Fruit fly (Drosophila melanogaster) whole organism, embryonic: ENCODE results near the gene CG43675.

Experiments
- Aef1 ChIP-seq: fragments of 200-800 bp; sonication (Bioruptor generic); IDR thresholded peaks from 3 replicates; pipeline ENCODE4 v1.3.6; 2022; ENCODE audit warnings: missing biosample characterization, missing genetic modification characterization
- Atf3 ChIP-seq: fragments of 200-800 bp; sonication (Bioruptor generic); optimal IDR thresholded peaks from 3 replicates; lab custom pipeline; 2016; ENCODE audit warnings: missing biosample characterization, missing genetic modification characterization
- B-H1 ChIP-seq: fragments of 200-800 bp; sonication (Bioruptor generic); IDR thresholded peaks from 3 replicates; pipeline ENCODE4 v1.3.6; 2022; ENCODE audit warnings: missing biosample characterization, missing genetic modification characterization
- CG10462 ChIP-seq: fragments of 200-800 bp; sonication (Bioruptor generic); optimal IDR thresholded peaks from 2 replicates; lab custom pipeline; 2016; ENCODE audit warnings: missing biosample characterization, missing genetic modification characterization
- CG12104 ChIP-seq: fragments of 200-800 bp; sonication (Bioruptor generic); optimal IDR thresholded peaks from 3 replicates; lab custom pipeline; 2016; ENCODE audit warnings: missing biosample characterization, missing genetic modification characterization
- CG12219 ChIP-seq: fragments of 200-800 bp; sonication (Bioruptor generic); optimal IDR thresholded peaks from 3 replicates; lab custom pipeline; 2018; ENCODE audit warnings: missing biosample characterization, mild to moderate bottlenecking, missing genetic modification characterization
- CG14965 ChIP-seq: fragments of 200-800 bp; sonication (Bioruptor generic); optimal IDR thresholded peaks from 2 replicates; lab custom pipeline; 2016; ENCODE audit warnings: missing biosample characterization, missing genetic modification characterization, borderline replicate concordance
- CG15269 ChIP-seq: fragments of 200-800 bp; sonication (Bioruptor generic); optimal IDR thresholded peaks from 2 replicates; lab custom pipeline; 2018; ENCODE audit warnings: missing biosample characterization, mild to moderate bottlenecking, missing genetic modification characterization, moderate library complexity
- CG15601 ChIP-seq: fragments of 200-800 bp; sonication (Bioruptor generic); optimal IDR thresholded peaks from 3 replicates; lab custom pipeline; 2019; ENCODE audit warnings: missing biosample characterization, mild to moderate bottlenecking, missing genetic modification characterization, moderate library complexity
- CG16813 ChIP-seq: fragments of 200-800 bp; sonication (Bioruptor generic); IDR thresholded peaks from 3 replicates; pipeline ENCODE4 v1.3.6; 2022; ENCODE audit warnings: missing biosample characterization, missing genetic modification characterization; ENCODE audit not compliant: partially characterized antibody
- CG17802 ChIP-seq: fragments of 200-800 bp; sonication (Bioruptor generic); optimal IDR thresholded peaks from 2 replicates; lab custom pipeline; 2018; ENCODE audit warnings: missing biosample characterization, mild to moderate bottlenecking, missing genetic modification characterization, moderate library complexity
- CG18262 ChIP-seq: fragments of 200-800 bp; optimal IDR thresholded peaks from 3 replicates; lab custom pipeline; 2019; ENCODE audit warnings: missing biosample characterization, mild to moderate bottlenecking, missing genetic modification characterization, moderate library complexity
- CG18476 ChIP-seq: fragments of 200-800 bp; sonication (Bioruptor generic); optimal IDR thresholded peaks from 2 replicates; lab custom pipeline; 2016; ENCODE audit warnings: missing biosample characterization, mild to moderate bottlenecking, missing genetic modification characterization
- CG31388 ChIP-seq: fragments of 200-800 bp; sonication (Bioruptor generic); optimal IDR thresholded peaks from 2 replicates; lab custom pipeline; 2016; ENCODE audit warnings: missing biosample characterization, missing genetic modification characterization
- CG32772 ChIP-seq: fragments of 200-800 bp; sonication (Bioruptor generic); IDR thresholded peaks from 2 replicates; pipeline ENCODE4 v1.3.6; 2022; ENCODE audit warnings: missing biosample characterization, missing genetic modification characterization
- CG3281 ChIP-seq: fragments of 200-800 bp; sonication (Bioruptor generic); optimal IDR thresholded peaks from 3 replicates; lab custom pipeline; 2017; ENCODE audit warnings: missing biosample characterization, mild to moderate bottlenecking, missing genetic modification characterization
- CG42726 ChIP-seq: fragments of 200-800 bp; sonication (Bioruptor generic); IDR thresholded peaks from 2 replicates; pipeline ENCODE4 v1.3.6; 2022; ENCODE audit warnings: missing biosample characterization, missing genetic modification characterization; ENCODE audit not compliant: partially characterized antibody
- CG4328 ChIP-seq: fragments of 200-800 bp; sonication (Bioruptor generic); optimal IDR thresholded peaks from 3 replicates; lab custom pipeline; 2017; ENCODE audit warnings: missing biosample characterization, missing genetic modification reagents, missing genetic modification characterization
- CG4360 ChIP-seq: fragments of 200-800 bp; sonication (Bioruptor generic); IDR thresholded peaks from 2 replicates; pipeline ENCODE4 v1.3.6; 2022; ENCODE audit warnings: missing biosample characterization, missing genetic modification characterization
- CG4617 ChIP-seq: fragments of 200-800 bp; sonication (Bioruptor generic); optimal IDR thresholded peaks from 3 replicates; lab custom pipeline; 2016; ENCODE audit warnings: missing biosample characterization, missing genetic modification characterization, borderline replicate concordance
- CG6175 ChIP-seq: fragments of 200-800 bp; sonication (Bioruptor generic); IDR thresholded peaks from 3 replicates; pipeline ENCODE4 v1.3.6; 2022; ENCODE audit warnings: missing biosample characterization, missing genetic modification characterization
- CG8478 ChIP-seq: fragments of >200 bp; optimal IDR thresholded peaks from 2 replicates; lab custom pipeline; 2018
- CkIIα-i1 ChIP-seq: fragments of 200-800 bp; sonication (Bioruptor generic); IDR thresholded peaks from 2 replicates; pipeline ENCODE4 v1.3.6; 2022; ENCODE audit warnings: missing biosample characterization, missing genetic modification characterization
- Dek ChIP-seq: fragments of 200-800 bp; sonication (Bioruptor generic); optimal IDR thresholded peaks from 3 replicates; lab custom pipeline; 2019; ENCODE audit warnings: missing biosample characterization, mild to moderate bottlenecking, missing genetic modification characterization, moderate library complexity
- Dref ChIP-seq: fragments of 200-800 bp; sonication (Bioruptor generic); IDR thresholded peaks from 2 replicates; pipeline ENCODE4 v1.3.6; 2022; ENCODE audit warnings: missing biosample characterization, missing genetic modification characterization
- ERR ChIP-seq: fragments of 200-800 bp; sonication (Bioruptor generic); optimal IDR thresholded peaks from 2 replicates; lab custom pipeline; 2016; ENCODE audit warnings: missing biosample characterization, missing genetic modification characterization
- Elba2 ChIP-seq: fragments of 200-800 bp; sonication (Bioruptor generic); optimal IDR thresholded peaks from 3 replicates; lab custom pipeline; 2016; ENCODE audit warnings: missing biosample characterization, missing genetic modification characterization
- Hmr ChIP-seq: fragments of 200-800 bp; sonication (Bioruptor generic); optimal IDR thresholded peaks from 3 replicates; lab custom pipeline; 2017; ENCODE audit warnings: mild to moderate bottlenecking, missing biosample characterization, missing genetic modification reagents, missing genetic modification characterization
- Hmx ChIP-seq: fragments of 200-800 bp; sonication (Bioruptor generic); optimal IDR thresholded peaks from 2 replicates; lab custom pipeline; 2016; ENCODE audit warnings: missing biosample characterization, missing genetic modification characterization
- MTF-1 ChIP-seq: fragments of 200-800 bp; sonication (Bioruptor generic); optimal IDR thresholded peaks from 2 replicates; lab custom pipeline; 2018; ENCODE audit warnings: missing biosample characterization, mild to moderate bottlenecking, missing genetic modification characterization, borderline replicate concordance
- Sox100B ChIP-seq: fragments of 200-800 bp; sonication (Bioruptor generic); optimal IDR thresholded peaks from 3 replicates; lab custom pipeline; 2018; ENCODE audit warnings: missing biosample characterization, mild to moderate bottlenecking, missing genetic modification characterization
- Trl ChIP-seq, 3 experiments: fragments of >200 bp in 2 of 3; fragments of 200-800 bp in 1 of 3; sonication (Bioruptor generic) in 1 of 3; optimal IDR thresholded peaks; 2 replicates in 1 of 3; 3 replicates in 2 of 3; lab custom pipeline; 2016 to 2017; ENCODE audit warnings: missing biosample characterization in 1 of 3, missing genetic modification characterization in 1 of 3
- ac ChIP-seq: fragments of 200-800 bp; sonication (Bioruptor generic); optimal IDR thresholded peaks from 3 replicates; lab custom pipeline; 2017; ENCODE audit warnings: missing biosample characterization, mild to moderate bottlenecking, missing genetic modification characterization
- bcd ChIP-seq: fragments of 200-800 bp; sonication (Bioruptor generic); optimal IDR thresholded peaks from 2 replicates; lab custom pipeline; 2017; ENCODE audit warnings: missing biosample characterization, mild to moderate bottlenecking, missing genetic modification characterization
- danr ChIP-seq: fragments of 200-800 bp; sonication (Bioruptor generic); IDR thresholded peaks from 2 replicates; pipeline ENCODE4 v1.3.6; 2022; ENCODE audit warnings: missing biosample characterization, missing genetic modification characterization
- dpn ChIP-seq, 2 experiments: fragments of 200-800 bp; sonication (Bioruptor generic); optimal IDR thresholded peaks; 3 replicates each; lab custom pipeline; 2016; ENCODE audit warnings: missing biosample characterization in 2 of 2, missing genetic modification characterization in 2 of 2
- gcm ChIP-seq: fragments of 200-800 bp; sonication (Bioruptor generic); optimal IDR thresholded peaks from 2 replicates; lab custom pipeline; 2019; ENCODE audit warnings: missing biosample characterization, mild to moderate bottlenecking, missing genetic modification characterization, moderate library complexity
- grau ChIP-seq: fragments of 200-800 bp; optimal IDR thresholded peaks from 3 replicates; lab custom pipeline; 2019; ENCODE audit warnings: missing biosample characterization, mild to moderate bottlenecking, missing genetic modification characterization, moderate library complexity
- ind ChIP-seq: fragments of 200-800 bp; sonication (Bioruptor generic); optimal IDR thresholded peaks from 3 replicates; lab custom pipeline; 2016; ENCODE audit warnings: missing biosample characterization, missing genetic modification characterization
- nerfin-2 ChIP-seq: fragments of 200-800 bp; sonication (Bioruptor generic); IDR thresholded peaks from 2 replicates; pipeline ENCODE4 v1.3.6; 2022; ENCODE audit warnings: missing biosample characterization, missing genetic modification characterization; ENCODE audit not compliant: partially characterized antibody
- pan ChIP-seq, 4 experiments: fragments of >200 bp in 3 of 4; fragments of 200-800 bp in 1 of 4; sonication (Bioruptor generic) in 1 of 4; optimal IDR thresholded peaks in 3 of 4; IDR thresholded peaks in 1 of 4; 2 replicates each; pipeline versions ENCODE4 v1.3.6 to Lab custom; 2017 to 2022; ENCODE audit warnings: missing biosample characterization in 2 of 4, missing genetic modification characterization in 2 of 4, mixed read lengths in 1 of 4
- pros ChIP-seq: fragments of 200-800 bp; sonication (Bioruptor generic); optimal IDR thresholded peaks from 3 replicates; lab custom pipeline; 2019; ENCODE audit warnings: missing biosample characterization, mild to moderate bottlenecking, missing genetic modification characterization, moderate library complexity
- scrt ChIP-seq: fragments of 200-800 bp; sonication (Bioruptor generic); optimal IDR thresholded peaks from 2 replicates; lab custom pipeline; 2018; ENCODE audit warnings: missing biosample characterization, mild to moderate bottlenecking, missing genetic modification characterization, moderate library complexity
- sens-2 ChIP-seq: fragments of 200-800 bp; sonication (Bioruptor generic); IDR thresholded peaks from 2 replicates; pipeline ENCODE4 v1.3.6; 2022; ENCODE audit warnings: missing biosample characterization, missing genetic modification characterization
- sim ChIP-seq: fragments of 200-800 bp; sonication (Bioruptor generic); IDR thresholded peaks from 2 replicates; pipeline ENCODE4 v1.3.6; 2022; ENCODE audit warnings: missing biosample characterization, missing genetic modification characterization
- sob ChIP-seq: fragments of 200-800 bp; sonication (Bioruptor generic); IDR thresholded peaks from 2 replicates; pipeline ENCODE4 v1.3.6; 2022; ENCODE audit warnings: missing biosample characterization, missing genetic modification characterization
- trh ChIP-seq: fragments of 200-800 bp; sonication (Bioruptor generic); optimal IDR thresholded peaks from 2 replicates; lab custom pipeline; 2016; ENCODE audit warnings: missing biosample characterization, missing genetic modification characterization

Gene CG43675

DNA sequence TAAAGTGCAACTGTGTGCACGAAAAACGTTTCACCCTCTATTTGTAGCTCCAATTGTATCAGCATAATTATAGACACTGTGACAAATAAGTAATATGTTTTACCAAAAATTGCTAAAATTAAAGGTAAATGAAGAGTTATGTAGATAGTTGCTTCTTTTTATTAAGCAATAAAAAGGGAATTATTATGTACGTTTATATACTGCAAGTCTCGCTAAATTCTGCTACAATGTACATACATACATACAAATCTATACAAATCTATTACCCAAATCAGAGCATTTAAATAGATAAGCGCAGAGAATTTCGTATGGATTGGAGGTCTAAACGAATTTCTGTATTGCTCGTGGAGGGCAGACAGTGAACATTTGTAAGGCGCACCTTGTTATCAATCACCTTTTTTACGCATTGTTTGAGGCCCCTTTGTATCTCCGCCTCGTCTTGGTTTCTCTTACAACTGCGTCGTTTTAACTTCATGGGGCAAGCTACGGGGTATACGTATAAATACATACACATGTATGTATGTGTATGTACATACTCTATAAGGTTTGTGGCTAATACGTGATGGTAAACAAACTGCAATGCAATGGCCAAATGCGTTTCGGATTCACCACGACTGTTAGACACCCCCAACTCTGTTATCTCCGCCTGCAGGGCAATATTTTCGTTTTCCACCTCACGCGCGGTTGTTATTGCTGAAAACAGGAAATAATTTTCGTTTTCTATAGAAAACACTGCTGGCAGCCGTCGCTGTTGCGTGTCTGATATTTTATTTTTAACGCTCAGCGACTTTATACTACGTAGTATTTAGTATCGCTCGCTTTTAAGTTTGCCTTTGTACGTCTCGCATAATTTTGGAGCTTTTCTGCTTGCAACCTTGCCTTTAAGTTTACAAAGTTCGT, 15.9 kb upstream of the CG43675 start (continued):
- TF ChIP-seq CG18476: peak; percentile 51
- TF ChIP-seq bcd: peak; percentile 24
- no peak for TF ChIP-seq pan (optimal IDR thresholded peaks at IDR 0.05; lab: Kevin White, UChicago)
- TF ChIP-seq pan (GFP tag; optimal IDR thresholded peaks at IDR 0.05 in 1 of 2, IDR thresholded peaks at IDR 0.05 in 1 of 2): peak in 1 of 2 experiments; percentile 73
- TF ChIP-seq CG10462 (GFP tag; lab: Kevin White, UChicago): peak; percentile 51
- no peak for TF ChIP-seq ERR (GFP tag; lab: Kevin White, UChicago)
- TF ChIP-seq MTF-1 (GFP tag; lab: Kevin White, UChicago): no peak
- TF ChIP-seq CG15601: peak; percentile 74
- no peak for TF ChIP-seq CG42726
- TF ChIP-seq CG16813 (GFP tag; lab: Robert Waterston, UW): no peak
- TF ChIP-seq CG31388 (GFP tag; lab: Kevin White, UChicago): no peak
- no peak for TF ChIP-seq CG32772 (GFP tag; lab: Robert Waterston, UW)
- peak; percentile 25 for TF ChIP-seq CG12219 (GFP tag; lab: Kevin White, UChicago)
- TF ChIP-seq gcm (GFP tag; lab: Kevin White, UChicago): peak; percentile 72
- TF ChIP-seq dpn (GFP tag; optimal IDR thresholded peaks at IDR 0.05; lab: Kevin White, UChicago): peak; percentile 34 to 40
- no peak for TF ChIP-seq CG14965 (GFP tag; lab: Kevin White, UChicago)
- no peak for TF ChIP-seq CG6175
- TF ChIP-seq CG4360 (GFP tag; lab: Robert Waterston, UW): no peak
- TF ChIP-seq Atf3 (GFP tag; lab: Kevin White, UChicago): no peak
- no peak for TF ChIP-seq Dref (GFP tag; lab: Robert Waterston, UW)
- peak; percentile 42 for TF ChIP-seq CG3281 (GFP tag; lab: Kevin White, UChicago)
- TF ChIP-seq B-H1 (GFP tag; lab: Robert Waterston, UW): peak; percentile 25; the same call in 1 of the 3 replicates
- no peak for TF ChIP-seq sim
- TF ChIP-seq Sox100B (GFP tag; lab: Kevin White, UChicago): peak; percentile 78
- no peak for TF ChIP-seq Dek (tag; lab: Kevin White, UChicago)
- no peak for TF ChIP-seq CG8478 (lab: Kevin White, UChicago)
- TF ChIP-seq CG15269: peak; percentile 55
- 0 out of 3 replicates have a peak, but pooled peaks have one; percentile 16 for TF ChIP-seq Aef1 (GFP tag; lab: Robert Waterston, UW)
- TF ChIP-seq sob: no peak
- TF ChIP-seq CG17802 (tag; lab: Kevin White, UChicago): peak; percentile 21
- TF ChIP-seq CG4328: peak; percentile 5
- TF ChIP-seq ind (GFP tag; lab: Kevin White, UChicago): peak; percentile 17
- no peak for TF ChIP-seq sens-2 (GFP tag; lab: Robert Waterston, UW)
- TF ChIP-seq CG18262 (tag; lab: Kevin White, UChicago): peak; percentile 88
- TF ChIP-seq ac (GFP tag; lab: Kevin White, UChicago): no peak
- peak; percentile 60 for TF ChIP-seq pros
- TF ChIP-seq nerfin-2 (GFP tag; lab: Robert Waterston, UW): no peak
- peak; percentile 43 for TF ChIP-seq CG12104 (GFP tag; lab: Kevin White, UChicago)
- TF ChIP-seq Hmx: peak; percentile 2
- TF ChIP-seq Hmr (GFP tag; lab: Kevin White, UChicago): peak; percentile 37
- TF ChIP-seq CG4617: no peak
- TF ChIP-seq scrt: no peak
- TF ChIP-seq danr (GFP tag; lab: Robert Waterston, UW): no peak
- TF ChIP-seq CkIIα-i1: no peak
- peak; percentile 77 for TF ChIP-seq grau (tag; lab: Kevin White, UChicago)
- no peak for TF ChIP-seq Trl (optimal IDR thresholded peaks at IDR 0.05; lab: Kevin White, UChicago)
- TF ChIP-seq Trl (GFP tag; optimal IDR thresholded peaks at IDR 0.05; lab: Kevin White, UChicago): no peak
- TF ChIP-seq Elba2 (GFP tag; lab: Kevin White, UChicago): no peak
- TF ChIP-seq trh (GFP tag; lab: Kevin White, UChicago): no peak
